Fruit fly (Drosophila melanogaster) Kc167 (cell line): Measurements from ENCODE around the gene CG31848.

Experiments used
- Myc ChIP-seq: fragments of >200 bp; optimal IDR thresholded peaks from 2 replicates; lab custom pipeline; 2017; ENCODE audit warnings: missing external identifiers
- Sin3A ChIP-seq: fragments of >200 bp; optimal IDR thresholded peaks from 2 replicates; lab custom pipeline; 2018; ENCODE audit warnings: missing external identifiers
- h ChIP-seq: fragments of >200 bp; optimal IDR thresholded peaks from 3 replicates; lab custom pipeline; 2018; ENCODE audit warnings: missing external identifiers
- insv ChIP-seq: fragments of >200 bp; optimal IDR thresholded peaks from 3 replicates; lab custom pipeline; 2018; ENCODE audit warnings: missing external identifiers
- psq ChIP-seq: fragments of >200 bp; optimal IDR thresholded peaks from 2 replicates; lab custom pipeline; 2017; ENCODE audit warnings: missing external identifiers
- ttk ChIP-seq: sonication (Bioruptor generic); optimal IDR thresholded peaks from 2 replicates; lab custom pipeline; 2017; ENCODE audit warnings: missing external identifiers

The CG31848 gene

dm6 chr2L:13265776-13266175, at the start of gene CG31848:
CG31848 (minus strand) TSS chr2L:13265876.
- TF ChIP-seq insv (lab: Kevin White, UChicago): no peak
- TF ChIP-seq ttk (lab: Kevin White, UChicago): no peak
- no peak for TF ChIP-seq Sin3A (lab: Kevin White, UChicago)
- no peak for TF ChIP-seq h
- TF ChIP-seq psq (lab: Kevin White, UChicago): no peak
- no peak for TF ChIP-seq Myc (lab: Kevin White, UChicago)

dm6 chr2L:13306655-13307054, 41.0 kb upstream of the CG31848 start, which contains the start of gene CG43779:
CG43779 (minus strand) TSS chr2L:13306755.
- TF ChIP-seq psq (lab: Kevin White, UChicago) (no peak), Sin3A (lab: Kevin White, UChicago) (no peak), h (no peak), insv (lab: Kevin White, UChicago) (no peak)

DNA sequence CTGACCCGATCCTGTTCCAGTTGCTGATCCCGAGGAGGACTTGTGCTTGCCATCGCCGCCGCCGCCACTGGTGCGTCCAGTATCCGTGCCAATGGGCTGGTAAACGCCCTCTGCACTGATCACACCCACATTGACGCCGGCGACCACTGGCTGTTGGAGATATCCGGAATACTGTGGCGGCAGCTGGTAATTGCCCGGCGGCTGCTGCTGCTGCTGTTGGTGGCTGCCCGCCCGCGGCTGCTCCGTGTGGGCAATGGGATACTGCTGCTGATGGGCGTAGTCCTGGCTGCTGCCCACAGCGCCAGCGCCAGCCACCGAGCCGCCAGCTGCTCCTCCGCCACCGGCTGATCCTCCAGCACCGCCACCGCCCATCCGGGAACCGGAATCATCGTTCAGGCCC, 39.3 kb upstream of the CG31848 start:
- TF ChIP-seq ttk (lab: Kevin White, UChicago): no peak
- no peak for TF ChIP-seq Myc (lab: Kevin White, UChicago)
- no peak for TF ChIP-seq psq (lab: Kevin White, UChicago)
- TF ChIP-seq Sin3A (lab: Kevin White, UChicago): no peak
- no peak for TF ChIP-seq insv (lab: Kevin White, UChicago)
- no peak for TF ChIP-seq h

dm6 chr2L:13304488-13304887, 38.8 kb upstream of the CG31848 start, which contains the start of gene CG16825:
CG16825 (plus strand) TSS chr2L:13304788.
- TF ChIP-seq insv (lab: Kevin White, UChicago) (no peak), Myc (lab: Kevin White, UChicago) (no peak), h (no peak), psq (lab: Kevin White, UChicago) (no peak), ttk (lab: Kevin White, UChicago) (no peak), Sin3A (lab: Kevin White, UChicago) (no peak)

DNA sequence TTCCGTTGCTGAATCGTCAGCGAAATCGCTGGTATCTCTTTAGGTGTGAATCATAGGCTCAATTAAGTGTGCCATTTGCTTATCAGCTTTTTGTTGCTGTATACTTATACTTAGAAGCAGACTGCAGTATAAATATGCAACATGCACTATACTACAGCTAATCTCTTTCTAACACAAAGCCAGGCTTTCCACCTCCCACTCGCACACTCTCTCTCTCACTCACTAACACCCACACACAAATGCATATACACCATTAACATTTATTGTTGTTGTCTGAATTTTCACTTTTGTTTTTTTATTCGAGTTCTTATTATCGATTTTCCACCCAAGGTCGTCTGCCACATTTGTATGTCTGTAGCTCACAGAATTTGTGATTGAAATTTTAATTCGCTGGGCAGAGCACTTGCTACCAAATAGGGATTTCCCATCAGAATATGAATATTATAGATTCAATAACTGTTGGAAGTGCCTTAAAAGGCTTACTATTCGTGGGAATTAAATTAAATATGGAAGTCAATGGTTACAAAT, 31.1 kb upstream of the CG31848 start:
- TF ChIP-seq Myc (lab: Kevin White, UChicago) (no peak), insv (lab: Kevin White, UChicago) (no peak), Sin3A (lab: Kevin White, UChicago) (no peak), ttk (lab: Kevin White, UChicago) (no peak), psq (lab: Kevin White, UChicago) (no peak), h (no peak)

DNA sequence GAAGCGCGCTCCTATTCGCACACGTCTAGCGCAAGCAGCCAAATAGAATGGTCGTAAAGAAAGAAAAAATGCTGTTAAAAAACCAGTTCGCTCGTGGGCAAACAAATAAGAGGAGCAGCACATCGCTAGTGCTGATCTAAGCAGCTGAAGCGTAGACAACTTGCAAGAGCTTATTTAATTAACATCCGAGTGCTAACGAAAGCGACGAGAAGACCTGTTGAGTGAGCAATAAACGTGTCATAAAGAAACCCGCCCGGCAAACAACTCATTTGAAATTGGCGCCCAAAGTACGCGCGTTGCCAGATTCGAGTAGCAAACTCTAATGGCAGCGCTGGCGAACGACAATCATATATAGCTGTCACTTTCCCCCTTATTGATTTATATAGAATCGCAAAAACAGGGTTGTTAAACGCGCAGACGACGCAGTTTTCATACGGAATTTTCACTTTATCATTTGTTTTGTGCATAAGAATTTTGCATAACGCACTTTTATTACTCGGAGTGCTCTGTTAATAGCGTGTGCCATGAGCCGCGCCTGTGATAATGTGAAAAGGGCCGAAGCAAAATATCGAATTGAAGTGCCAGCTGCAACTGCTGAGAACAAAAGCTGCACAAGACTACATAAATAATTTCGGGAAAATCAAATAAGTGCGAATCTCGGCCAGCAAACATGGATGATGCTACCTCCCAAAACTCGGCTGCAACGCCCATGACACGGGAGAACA, 30.5 kb upstream of the CG31848 start:
- TF ChIP-seq insv (lab: Kevin White, UChicago) (no peak), psq (lab: Kevin White, UChicago) (no peak)

- no peak for TF ChIP-seq Myc (lab: Kevin White, UChicago)
Measured at dm6 chr2L:13292626-13293025, 26.9 kb upstream of the CG31848 start, which contains the start of gene CG16824. CG16824 (plus strand) TSS chr2L:13293009.

- no peak for TF ChIP-seq ttk (lab: Kevin White, UChicago)
- no peak for TF ChIP-seq Myc (lab: Kevin White, UChicago)
- no peak for TF ChIP-seq insv (lab: Kevin White, UChicago)
- no peak for TF ChIP-seq h
- TF ChIP-seq Sin3A (lab: Kevin White, UChicago): no peak
- TF ChIP-seq psq (lab: Kevin White, UChicago): no peak
Measured at dm6 chr2L:13291960-13292487, 26.3 kb upstream of the CG31848 start.

- TF ChIP-seq h (no peak), ttk (lab: Kevin White, UChicago) (no peak), insv (lab: Kevin White, UChicago) (no peak), Sin3A (lab: Kevin White, UChicago) (no peak), Myc (lab: Kevin White, UChicago) (no peak), psq (lab: Kevin White, UChicago) (no peak)
Measured at dm6 chr2L:13291066-13291434, 25.4 kb upstream of the CG31848 start.

DNA sequence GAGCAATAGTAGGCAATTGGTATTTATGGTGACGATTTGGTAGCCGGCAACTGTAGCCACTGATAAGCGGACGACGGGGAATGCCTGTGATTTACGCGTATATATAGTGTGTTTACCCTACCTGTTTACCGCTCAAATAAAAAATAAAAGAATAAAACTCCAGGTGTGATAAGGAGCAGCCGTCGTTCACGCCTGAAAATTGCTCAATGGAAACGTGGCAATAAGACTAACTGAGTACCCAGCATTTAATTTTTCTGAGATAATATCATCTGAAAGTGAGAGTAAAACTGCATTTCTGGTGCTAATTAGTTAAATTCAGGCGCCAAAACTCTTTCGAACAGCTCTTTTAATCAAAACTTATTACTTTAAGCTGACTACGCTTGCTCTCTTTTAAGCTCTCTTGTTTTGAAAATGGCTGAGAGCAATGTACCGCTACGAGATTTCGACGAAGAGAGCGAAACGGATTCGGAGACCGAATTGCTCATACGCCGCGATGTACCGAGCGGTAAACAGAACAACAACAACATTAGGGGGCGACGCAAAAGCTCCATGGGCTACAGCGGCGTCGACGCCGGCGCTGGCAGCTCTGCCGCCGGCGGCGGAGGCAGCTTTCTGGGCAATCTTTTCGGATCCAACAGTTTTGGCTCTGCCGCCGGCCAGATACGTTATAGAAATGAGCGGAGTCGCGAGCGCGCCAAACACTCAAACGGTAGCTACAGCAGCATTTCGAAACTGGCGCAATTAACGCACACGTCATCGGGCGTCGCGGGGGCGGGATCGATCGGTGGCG, 24.8 kb upstream of the CG31848 start:
- TF ChIP-seq psq (lab: Kevin White, UChicago) (no peak), Sin3A (lab: Kevin White, UChicago) (no peak), Myc (lab: Kevin White, UChicago) (no peak), h (no peak), ttk (lab: Kevin White, UChicago) (no peak), insv (lab: Kevin White, UChicago) (no peak)

DNA sequence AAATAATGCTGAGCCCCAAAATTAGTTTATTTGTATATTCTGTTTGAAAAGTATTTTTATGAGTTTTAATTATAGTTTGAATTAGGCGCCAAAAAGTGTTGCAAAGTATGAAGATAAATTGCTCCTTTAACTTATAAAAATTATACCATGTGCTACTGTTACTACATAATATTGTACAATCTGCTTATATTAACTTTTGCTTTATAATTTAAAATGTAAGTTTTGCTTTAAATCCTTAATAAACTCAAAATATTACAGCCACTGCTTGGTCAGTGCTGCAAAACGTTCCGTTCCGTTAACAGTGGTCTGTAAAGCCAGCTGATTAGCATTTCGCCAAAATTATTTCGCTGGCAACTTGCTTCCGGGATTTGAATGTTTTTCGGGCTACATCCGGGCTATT, 24.0 kb upstream of the CG31848 start, which contains the start of gene CG31729:
Gene CG31729 (plus strand): TSS at position 309 of the 400 bp plus-strand sequence.
- TF ChIP-seq ttk (lab: Kevin White, UChicago) (no peak), Myc (lab: Kevin White, UChicago) (no peak), insv (lab: Kevin White, UChicago) (no peak), h (no peak), psq (lab: Kevin White, UChicago) (no peak), Sin3A (lab: Kevin White, UChicago) (no peak)
